Fruit fly (Drosophila melanogaster): ENCODE data around the gene CG43965.

Gene CG43965

DNA sequence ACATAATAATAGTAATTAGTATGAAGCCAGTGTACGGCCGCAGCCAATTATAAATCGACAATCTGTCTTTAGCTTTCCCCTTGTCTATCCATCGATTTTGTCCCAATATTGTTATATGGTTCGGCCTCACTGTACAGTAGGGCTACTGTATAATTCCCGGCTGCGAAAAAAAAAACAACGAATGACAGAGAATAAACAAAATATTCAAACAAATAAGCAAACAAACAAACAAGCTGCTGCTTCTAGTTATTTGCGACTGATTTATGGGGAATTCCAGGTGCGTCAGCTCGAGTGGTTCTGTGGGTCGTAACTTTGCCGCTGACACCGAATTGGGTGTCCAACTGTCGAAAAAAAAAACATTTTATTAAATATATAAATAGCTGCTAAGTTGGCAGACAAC, 35.9 kb downstream of the CG43965 start:
- TF ChIP-seq EcR (GFP tag; optimal IDR thresholded peaks at IDR 0.05): no peak
- TF ChIP-seq usp (GFP tag; optimal IDR thresholded peaks at IDR 0.05): no peak
- TF ChIP-seq Dll (optimal IDR thresholded peaks at IDR 0.05): no peak
- TF ChIP-seq psq (optimal IDR thresholded peaks at IDR 0.05): no peak
- no peak for TF ChIP-seq pan (optimal IDR thresholded peaks at IDR 0.05)
- no peak for TF ChIP-seq CG8478 (optimal IDR thresholded peaks at IDR 0.05)

DNA sequence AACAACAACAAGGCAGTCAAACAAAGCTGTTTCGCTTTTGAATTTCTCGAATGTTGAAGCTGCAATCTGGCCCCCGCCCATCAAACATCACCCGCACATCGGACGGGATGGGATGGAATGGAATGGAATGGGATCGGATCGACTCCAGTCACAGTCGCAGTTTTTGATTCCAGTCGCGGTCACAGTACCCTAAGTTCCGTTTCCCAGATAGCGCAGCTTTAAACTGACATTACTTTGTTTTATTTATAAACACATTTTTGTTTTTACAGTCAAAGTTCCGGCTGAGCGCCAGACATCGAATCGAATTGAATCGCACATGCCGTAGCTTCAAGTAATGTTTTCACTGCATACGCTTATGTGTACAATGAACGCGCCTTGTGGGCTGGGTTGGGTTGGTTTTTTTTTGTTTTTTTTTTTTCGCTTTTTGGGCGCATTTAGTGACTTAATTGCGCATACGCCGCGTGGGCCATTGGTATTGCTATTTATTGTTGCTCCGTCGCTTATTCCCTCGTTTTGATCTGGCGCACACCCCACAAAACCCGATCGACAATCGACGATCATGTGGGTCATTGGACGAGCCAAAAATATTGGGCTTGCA, 36.8 kb downstream of the CG43965 start:
- TF ChIP-seq pan (optimal IDR thresholded peaks at IDR 0.05) (peak; percentile 30), CG8478 (optimal IDR thresholded peaks at IDR 0.05) (no peak)

DNA sequence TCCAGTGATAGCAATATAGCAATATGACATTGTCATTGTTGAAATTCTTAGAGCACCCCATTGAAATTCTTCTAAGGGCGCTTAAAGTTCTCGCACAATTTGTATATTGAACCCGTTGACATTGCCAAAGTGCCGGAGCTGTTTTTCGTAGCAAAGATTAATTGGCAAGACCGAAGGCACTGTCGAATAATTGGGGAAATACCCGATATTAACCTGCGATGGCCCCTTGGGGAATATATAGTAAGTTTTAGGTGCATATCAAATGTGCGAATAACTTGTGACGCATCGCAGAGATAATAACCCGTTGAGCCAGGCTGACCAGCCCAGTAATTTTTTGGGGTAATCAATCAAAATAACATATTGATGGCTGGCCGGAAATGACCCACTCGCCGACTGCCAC, 38.9 kb downstream of the CG43965 start:
- TF ChIP-seq usp (GFP tag; optimal IDR thresholded peaks at IDR 0.05): no peak
- no peak for TF ChIP-seq CG8478 (optimal IDR thresholded peaks at IDR 0.05)
- TF ChIP-seq psq (optimal IDR thresholded peaks at IDR 0.05): no peak
- no peak for TF ChIP-seq pan (optimal IDR thresholded peaks at IDR 0.05)
- no peak for TF ChIP-seq EcR (GFP tag; optimal IDR thresholded peaks at IDR 0.05)
- no peak for TF ChIP-seq Dll (optimal IDR thresholded peaks at IDR 0.05)

DNA sequence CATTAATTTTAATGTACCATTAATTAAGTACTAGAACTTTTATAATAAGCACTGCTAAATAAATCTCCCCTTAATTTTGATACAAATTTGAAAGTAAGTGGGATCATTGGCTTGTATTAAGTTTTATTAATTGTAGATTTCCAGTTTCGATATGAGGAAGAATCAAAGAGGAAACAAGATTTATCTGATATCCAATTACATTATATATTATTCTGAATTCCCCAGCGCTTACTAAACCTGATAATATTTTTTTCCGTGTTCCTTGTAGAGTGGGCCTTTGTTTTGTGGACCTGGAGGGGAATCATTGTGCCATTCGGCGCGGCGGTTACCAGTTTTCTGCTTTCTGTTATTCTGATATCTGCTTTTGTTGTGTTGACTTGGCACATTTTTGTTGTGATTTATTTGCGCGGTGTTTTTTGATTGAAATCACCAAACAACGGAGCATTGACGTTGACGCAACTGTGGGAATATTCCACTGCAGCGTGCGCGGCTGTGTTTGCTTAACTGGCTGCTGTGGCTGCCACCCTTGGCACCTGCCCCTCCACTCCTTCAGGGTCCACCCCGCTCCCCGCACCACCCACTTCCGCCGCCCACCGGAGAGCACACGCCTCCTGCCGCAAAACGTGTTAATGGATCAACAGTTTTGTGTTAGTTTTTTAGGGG, 41.0 kb downstream of the CG43965 start:
- TF ChIP-seq EcR (GFP tag; optimal IDR thresholded peaks at IDR 0.05) (no peak), psq (optimal IDR thresholded peaks at IDR 0.05) (no peak), Dll (optimal IDR thresholded peaks at IDR 0.05) (no peak), usp (GFP tag; optimal IDR thresholded peaks at IDR 0.05) (no peak), CG8478 (optimal IDR thresholded peaks at IDR 0.05) (no peak), pan (optimal IDR thresholded peaks at IDR 0.05) (no peak)

DNA sequence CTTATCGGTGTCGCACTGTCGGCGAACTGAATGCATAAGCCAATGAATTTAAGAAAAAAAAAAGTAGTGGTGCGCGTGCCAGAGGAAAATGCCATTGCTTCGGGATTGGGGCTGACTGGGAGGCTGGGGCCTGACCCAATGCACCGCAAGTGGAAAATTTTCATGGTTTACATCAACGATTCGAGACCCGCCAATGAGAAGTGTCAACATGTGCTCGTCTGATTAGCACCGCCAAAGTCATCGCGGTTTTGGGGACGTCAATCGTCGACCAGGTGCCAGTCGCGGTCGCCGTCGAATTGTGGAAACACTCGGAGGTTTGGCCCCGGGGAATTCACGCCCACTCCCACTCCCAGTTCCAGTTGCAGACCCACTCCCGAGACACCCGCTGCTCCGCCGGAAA, 41.8 kb downstream of the CG43965 start:
- TF ChIP-seq Dll (optimal IDR thresholded peaks at IDR 0.05) (no peak), EcR (GFP tag; optimal IDR thresholded peaks at IDR 0.05) (no peak), CG8478 (optimal IDR thresholded peaks at IDR 0.05) (no peak), pan (optimal IDR thresholded peaks at IDR 0.05) (no peak), psq (optimal IDR thresholded peaks at IDR 0.05) (no peak), usp (GFP tag; optimal IDR thresholded peaks at IDR 0.05) (no peak)

DNA sequence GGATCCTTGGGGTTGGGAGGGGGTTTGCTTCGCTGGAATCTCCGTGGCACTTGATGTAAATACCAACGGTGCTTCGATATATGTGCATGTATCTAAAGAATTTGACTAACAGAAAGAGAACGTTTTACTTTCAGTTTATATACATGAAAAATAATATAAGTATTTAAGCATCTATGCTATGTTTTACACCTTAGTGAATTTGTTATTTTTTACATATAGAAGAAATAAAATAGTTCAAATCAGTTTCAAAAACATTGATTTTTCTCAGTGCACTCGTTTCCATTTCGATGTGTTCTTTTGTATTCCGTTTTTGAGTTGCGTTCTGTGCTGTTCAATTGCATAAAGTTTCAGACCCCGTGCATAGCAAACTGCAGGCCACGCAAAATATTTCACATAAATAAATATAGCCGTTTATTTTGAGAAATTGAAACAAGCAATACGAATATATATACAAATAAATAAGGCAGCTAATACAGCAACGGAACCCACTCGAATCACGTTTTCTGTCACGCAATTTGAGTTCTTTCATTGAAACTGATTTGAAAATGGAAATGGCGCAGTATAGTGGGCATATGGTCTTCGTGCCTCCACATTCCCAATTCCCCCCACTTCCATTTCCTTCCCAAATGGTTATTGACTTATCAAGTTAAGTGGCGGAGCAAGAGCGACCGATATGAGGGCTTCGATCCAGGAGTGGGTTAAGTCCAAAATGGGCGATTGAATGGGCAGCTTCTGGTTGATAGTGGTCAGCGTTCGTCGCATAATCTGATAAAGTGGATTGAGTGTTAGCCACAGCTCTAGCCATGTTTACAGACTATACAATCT, 42.8 kb downstream of the CG43965 start:
- TF ChIP-seq pan (optimal IDR thresholded peaks at IDR 0.05) (no peak), usp (GFP tag; optimal IDR thresholded peaks at IDR 0.05) (no peak), Dll (optimal IDR thresholded peaks at IDR 0.05) (no peak), psq (optimal IDR thresholded peaks at IDR 0.05) (no peak), CG8478 (optimal IDR thresholded peaks at IDR 0.05) (no peak), EcR (GFP tag; optimal IDR thresholded peaks at IDR 0.05) (no peak)

DNA sequence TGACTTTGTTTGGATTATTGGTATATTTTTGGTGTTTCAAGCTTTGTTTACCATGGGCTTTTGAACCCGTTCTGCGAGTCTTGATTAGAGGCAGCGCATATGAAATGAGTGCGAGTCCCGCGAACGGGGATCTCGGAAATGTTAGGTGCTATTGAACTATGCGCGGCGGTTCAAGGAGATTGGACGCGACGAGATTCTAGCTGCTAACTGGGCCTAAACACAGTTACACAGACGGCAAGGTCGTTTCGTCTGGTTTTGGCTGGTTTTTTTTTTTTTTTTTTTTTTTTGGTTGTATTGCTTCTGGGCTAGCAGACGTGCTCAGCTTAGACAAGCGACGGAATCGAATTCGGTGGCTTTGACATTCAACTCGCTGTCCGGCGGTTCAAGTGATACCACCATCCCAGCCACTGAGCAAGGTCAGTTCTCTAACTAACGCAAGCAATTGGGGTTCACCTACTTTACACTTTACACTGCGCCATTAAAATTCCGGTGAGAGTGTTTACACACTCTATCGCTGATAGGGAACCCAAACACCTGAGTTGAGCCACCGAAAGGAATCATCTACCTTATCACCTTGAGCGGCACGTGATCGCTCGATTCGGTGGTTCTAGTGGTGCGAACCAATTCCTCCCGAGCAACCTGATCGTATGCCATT, 43.6 kb downstream of the CG43965 start:
- no peak for TF ChIP-seq CG8478 (optimal IDR thresholded peaks at IDR 0.05)

DNA sequence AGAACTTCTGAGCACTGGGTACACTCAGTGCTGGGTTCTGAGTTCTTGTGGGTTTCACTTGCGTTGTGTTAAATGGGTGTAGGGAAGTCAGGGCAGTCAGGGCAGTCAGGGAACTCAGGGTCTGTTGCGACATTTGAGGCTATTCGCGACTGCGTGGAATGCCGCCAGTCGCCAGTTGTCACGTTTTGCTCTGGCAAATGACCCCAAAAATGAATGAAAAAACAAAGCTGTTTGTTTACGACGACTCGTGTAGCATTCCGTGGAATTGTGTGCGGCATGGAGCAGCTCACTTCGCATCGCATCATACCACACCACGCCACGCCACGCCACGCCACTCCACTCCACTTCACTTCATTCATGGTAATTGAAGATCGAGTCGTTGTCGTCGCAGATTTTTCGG, 44.3 kb downstream of the CG43965 start:
- no peak for TF ChIP-seq psq (optimal IDR thresholded peaks at IDR 0.05)
- TF ChIP-seq Dll (optimal IDR thresholded peaks at IDR 0.05): no peak
- TF ChIP-seq CG8478 (optimal IDR thresholded peaks at IDR 0.05): no peak
- TF ChIP-seq usp (GFP tag; optimal IDR thresholded peaks at IDR 0.05): no peak
- no peak for TF ChIP-seq EcR (GFP tag; optimal IDR thresholded peaks at IDR 0.05)
- TF ChIP-seq pan (optimal IDR thresholded peaks at IDR 0.05): no peak

DNA sequence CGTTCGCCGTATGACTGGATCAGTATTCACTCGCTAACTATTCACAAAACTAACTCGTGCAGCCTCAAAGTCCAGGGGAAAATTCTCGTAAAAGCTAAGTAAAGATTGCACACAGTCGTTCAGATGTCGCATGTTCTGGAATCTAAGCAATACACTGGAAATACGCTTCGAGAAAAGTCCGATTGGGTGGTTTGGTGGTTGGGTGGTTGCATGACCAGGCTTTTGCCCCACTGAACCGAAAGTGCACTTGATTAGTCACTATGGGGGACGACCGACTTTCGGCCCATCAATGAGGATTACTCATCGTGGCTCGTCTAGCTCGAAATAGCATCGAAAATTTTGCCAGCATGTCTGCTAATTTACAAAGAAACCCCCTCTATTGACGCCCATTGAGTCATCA, 45.2 kb downstream of the CG43965 start:
- no peak for TF ChIP-seq pan (optimal IDR thresholded peaks at IDR 0.05)
- TF ChIP-seq EcR (GFP tag; optimal IDR thresholded peaks at IDR 0.05): no peak
- no peak for TF ChIP-seq CG8478 (optimal IDR thresholded peaks at IDR 0.05)
- TF ChIP-seq Dll (optimal IDR thresholded peaks at IDR 0.05): no peak
- TF ChIP-seq usp (GFP tag; optimal IDR thresholded peaks at IDR 0.05): no peak
- TF ChIP-seq psq (optimal IDR thresholded peaks at IDR 0.05): no peak

DNA sequence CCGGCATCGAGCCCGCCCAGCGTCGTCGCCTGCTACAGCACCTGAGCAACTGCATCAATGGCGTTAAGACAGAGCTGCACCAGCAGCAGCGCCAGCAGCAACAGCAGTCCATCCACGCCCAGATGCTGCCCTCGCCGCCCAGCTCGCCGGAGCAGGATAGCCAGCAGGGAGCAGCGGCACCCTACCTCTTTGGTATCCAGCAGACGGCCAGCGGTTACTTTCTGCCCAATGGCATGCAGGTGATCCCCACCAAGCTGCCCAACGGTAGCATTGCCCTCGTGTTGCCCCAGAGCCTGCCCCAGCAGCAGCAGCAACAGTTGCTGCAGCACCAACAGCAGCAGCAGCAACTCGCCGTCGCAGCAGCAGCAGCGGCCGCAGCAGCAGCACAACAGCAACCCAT, 47.8 kb downstream of the CG43965 start:
- TF ChIP-seq Dll (optimal IDR thresholded peaks at IDR 0.05) (no peak), usp (GFP tag; optimal IDR thresholded peaks at IDR 0.05) (no peak), psq (optimal IDR thresholded peaks at IDR 0.05) (no peak), pan (optimal IDR thresholded peaks at IDR 0.05) (no peak), EcR (GFP tag; optimal IDR thresholded peaks at IDR 0.05) (no peak), CG8478 (optimal IDR thresholded peaks at IDR 0.05) (no peak)

DNA sequence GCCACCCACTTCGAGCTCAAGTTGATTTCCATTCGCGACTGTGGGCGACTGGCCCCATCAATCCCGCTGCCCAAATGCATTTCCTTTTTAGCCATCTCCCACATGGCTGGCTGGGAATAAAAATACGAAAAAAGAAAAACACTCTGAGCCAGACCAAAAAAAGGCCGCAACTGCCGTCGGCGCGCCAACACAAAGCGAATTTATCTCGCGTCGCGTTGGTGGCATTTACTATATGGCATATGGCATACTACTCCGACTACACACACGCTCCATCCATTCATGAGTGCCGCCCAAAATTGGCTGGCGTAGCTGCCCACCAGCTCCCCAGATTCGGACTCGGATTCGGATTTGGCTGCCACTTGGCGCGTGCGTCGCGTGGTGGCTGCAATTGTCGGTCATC, 49.1 kb downstream of the CG43965 start:
- TF ChIP-seq CG8478 (optimal IDR thresholded peaks at IDR 0.05) (no peak), Dll (optimal IDR thresholded peaks at IDR 0.05) (no peak), pan (optimal IDR thresholded peaks at IDR 0.05) (no peak), usp (GFP tag; optimal IDR thresholded peaks at IDR 0.05) (no peak), psq (optimal IDR thresholded peaks at IDR 0.05) (no peak)

DNA sequence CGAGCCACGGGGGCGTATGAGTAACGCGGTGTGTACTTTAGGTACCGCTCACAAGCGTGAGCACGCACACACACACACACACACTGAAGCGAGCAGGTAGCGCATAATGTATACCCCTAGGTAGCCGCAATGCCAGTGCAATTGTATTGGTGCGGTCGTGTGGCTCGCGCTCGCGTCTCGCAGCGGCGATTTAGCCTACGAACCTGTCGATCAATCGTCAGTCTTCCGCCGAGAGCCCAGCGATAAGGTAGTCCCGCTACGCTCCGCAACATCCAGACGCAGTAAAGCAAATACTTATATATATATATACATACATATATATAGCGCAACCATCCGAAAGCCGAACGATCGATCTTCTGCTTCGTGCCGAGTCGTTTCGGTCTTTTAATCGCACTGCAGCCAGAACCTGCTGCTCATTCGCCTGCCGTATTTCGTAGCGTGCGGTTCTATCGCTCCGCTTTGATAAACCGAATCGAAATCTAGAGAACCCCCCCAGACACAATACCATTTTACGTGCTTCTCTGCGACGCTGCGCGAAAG, 50.0 kb downstream of the CG43965 start, which contains the start of gene hry:
TSS of gene hry (plus strand) at position 215 of the 540 bp plus-strand sequence.
- TF ChIP-seq Dll (optimal IDR thresholded peaks at IDR 0.05) (peak; percentile 24), usp (GFP tag; optimal IDR thresholded peaks at IDR 0.05) (no peak)

Measured in whole organism.